Worm (Caenorhabditis elegans) whole organism, late embryonic: Measurements from ENCODE around the gene luc-7L.

Source experiments
- eyg-1 ChIP-seq: sonication (generic microtip); optimal IDR thresholded peaks from 2 replicates; lab custom pipeline; 2016; ENCODE audit warnings: missing genotype, missing genetic modification characterization, missing compliant biosample characterization
- madf-2 ChIP-seq: sonication (generic microtip); optimal IDR thresholded peaks from 2 replicates; lab custom pipeline; 2017; ENCODE audit warnings: missing genetic modification characterization, missing compliant biosample characterization
- nhr-11 ChIP-seq: fragments of 150-350 bp; optimal IDR thresholded peaks from 2 replicates; lab custom pipeline; 2014; ENCODE audit warnings: missing biosample characterization, missing genetic modification characterization
- unc-55 ChIP-seq: sonication (generic microtip); optimal IDR thresholded peaks from 2 replicates; lab custom pipeline; 2017; ENCODE audit warnings: missing biosample characterization, missing genetic modification reagents, missing genetic modification characterization

DNA sequence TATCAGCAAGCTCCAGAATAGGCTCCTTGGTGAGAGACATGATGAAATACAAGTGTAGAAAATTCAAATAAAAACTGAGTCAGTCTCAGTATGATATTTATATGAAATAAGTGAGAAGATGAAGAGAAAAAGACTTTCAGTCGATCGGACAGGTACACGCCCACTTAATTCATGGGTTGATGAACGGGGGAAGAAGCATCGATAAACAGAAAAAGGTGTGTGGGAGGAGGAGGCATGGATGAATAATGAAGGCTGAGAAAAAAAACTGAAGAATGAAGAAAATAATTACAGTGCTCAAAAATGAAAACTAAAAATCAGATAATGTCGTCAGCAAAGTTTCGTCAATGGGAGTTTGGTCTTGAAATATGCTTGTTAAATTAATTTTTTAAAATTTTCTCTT is 46.2 kb upstream of the luc-7L start, which contains the start of gene trx-1:
- TF ChIP-seq madf-2 (tag; lab: Kevin White, UChicago) (no peak), unc-55 (GFP tag; lab: Kevin White, UChicago) (no peak), nhr-11 (tag; lab: Kevin White, UChicago) (no peak), eyg-1 (no peak)
